Worm (Caenorhabditis elegans) whole organism, L4 larva: ENCODE data around the gene nlp-51.

ENCODE experiments used
- D1046.2 ChIP-seq: fragments of 200-800 bp; sonication (Bioruptor generic); IDR thresholded peaks from 2 replicates; pipeline ENCODE4 v1.3.6; 2022; ENCODE audit warnings: missing genetic modification characterization, missing compliant biosample characterization
- F10B5.3 ChIP-seq: sonication (generic microtip); optimal IDR thresholded peaks from 2 replicates; lab custom pipeline; 2016; ENCODE audit warnings: mild to moderate bottlenecking, missing genetic modification characterization, missing compliant biosample characterization
- F26F4.8 ChIP-seq: fragments of 200-800 bp; sonication (Bioruptor generic); conservative IDR thresholded peaks from 2 replicates; pipeline ENCODE4 v1.3.6; 2022; ENCODE audit warnings: missing genetic modification characterization, missing compliant biosample characterization
- T20F7.1 ChIP-seq: fragments of 200-800 bp; sonication (Bioruptor generic); optimal IDR thresholded peaks from 2 replicates; lab custom pipeline; 2018; ENCODE audit warnings: mild to moderate bottlenecking, missing genetic modification characterization, missing compliant biosample characterization
- T26A8.4 ChIP-seq: fragments of 200-800 bp; sonication (Bioruptor generic); IDR thresholded peaks from 2 replicates; pipeline ENCODE4 v1.3.6; 2022; ENCODE audit warnings: missing genetic modification characterization, missing compliant biosample characterization
- Y48G9A.11 ChIP-seq: fragments of 200-800 bp; sonication (Bioruptor generic); IDR thresholded peaks from 2 replicates; pipeline ENCODE4 v1.3.6; 2022; ENCODE audit warnings: missing genetic modification reagents, missing genetic modification characterization, missing compliant biosample characterization
- Y5F2A.4 ChIP-seq: fragments of 200-800 bp; sonication (Bioruptor generic); optimal IDR thresholded peaks from 2 replicates; lab custom pipeline; 2018; ENCODE audit warnings: mild to moderate bottlenecking, missing genetic modification characterization, missing compliant biosample characterization
- ZK546.5 ChIP-seq, 2 experiments: sonication (generic microtip); optimal IDR thresholded peaks; 2 replicates each; lab custom pipeline; 2017; ENCODE audit warnings: missing biosample characterization in 2 of 2, missing genetic modification characterization in 2 of 2
- arid-1 ChIP-seq: fragments of 200-800 bp; sonication (Bioruptor generic); conservative IDR thresholded peaks from 2 replicates; pipeline ENCODE4 v1.3.6; 2022; ENCODE audit warnings: missing genetic modification reagents, missing genetic modification characterization, missing compliant biosample characterization
- ceh-32 ChIP-seq: sonication (generic microtip); optimal IDR thresholded peaks from 2 replicates; lab custom pipeline; 2016; ENCODE audit warnings: mild to moderate bottlenecking, missing genetic modification characterization, missing compliant biosample characterization; ENCODE audit not compliant: poor library complexity
- ceh-44 ChIP-seq: fragments of 200-800 bp; sonication (Bioruptor generic); IDR thresholded peaks from 2 replicates; pipeline ENCODE4 v1.3.6; 2022; ENCODE audit warnings: missing genetic modification reagents, missing genetic modification characterization, missing compliant biosample characterization
- ceh-82 ChIP-seq: sonication (generic microtip); optimal IDR thresholded peaks from 2 replicates; lab custom pipeline; 2017; ENCODE audit warnings: missing biosample characterization, missing genetic modification characterization
- daf-16 ChIP-seq, 3 experiments: sonication (generic microtip); optimal IDR thresholded peaks; 2 replicates each; lab custom pipeline; 2016 to 2017; ENCODE audit warnings: missing genetic modification characterization in 3 of 3, missing genetic modification reagents in 3 of 3, mild to moderate bottlenecking in 2 of 3, missing compliant biosample characterization in 2 of 3, missing biosample characterization in 1 of 3, moderate library complexity in 1 of 3
- dmd-6 ChIP-seq: fragments of 200-800 bp; sonication (Bioruptor generic); IDR thresholded peaks from 2 replicates; pipeline ENCODE4 v1.3.6; 2022; ENCODE audit warnings: missing genetic modification reagents, missing genetic modification characterization, missing compliant biosample characterization
- dmd-8 ChIP-seq: fragments of 200-800 bp; sonication (Bioruptor generic); IDR thresholded peaks from 2 replicates; pipeline ENCODE4 v1.3.6; 2022; ENCODE audit warnings: missing genetic modification characterization, missing compliant biosample characterization
- dmd-9 ChIP-seq: fragments of 200-800 bp; sonication (Bioruptor generic); IDR thresholded peaks from 2 replicates; pipeline ENCODE4 v1.3.6; 2022; ENCODE audit warnings: missing genetic modification reagents, missing genetic modification characterization, missing compliant biosample characterization
- duxl-1 ChIP-seq: sonication (generic microtip); optimal IDR thresholded peaks from 2 replicates; lab custom pipeline; 2016; ENCODE audit warnings: mild to moderate bottlenecking, missing genetic modification characterization, moderate library complexity, missing compliant biosample characterization; ENCODE audit not compliant: poor library complexity
- egl-43 ChIP-seq: fragments of 200-800 bp; sonication (Bioruptor generic); IDR thresholded peaks from 2 replicates; pipeline ENCODE4 v1.3.6; 2022; ENCODE audit warnings: missing genetic modification reagents, missing genetic modification characterization, missing compliant biosample characterization
- fos-1 ChIP-seq: fragments of 150-350 bp; optimal IDR thresholded peaks from 2 replicates; lab custom pipeline; 2014; ENCODE audit warnings: missing biosample characterization, missing genetic modification characterization
- gei-8 ChIP-seq: fragments of 200-800 bp; sonication (Bioruptor generic); optimal IDR thresholded peaks from 2 replicates; lab custom pipeline; 2018; ENCODE audit warnings: mild to moderate bottlenecking, missing genetic modification characterization, missing compliant biosample characterization
- hlh-30 ChIP-seq: sonication (generic microtip); optimal IDR thresholded peaks from 2 replicates; lab custom pipeline; 2017; ENCODE audit warnings: antibody characterized with exemption, mild to moderate bottlenecking, missing genetic modification characterization, missing compliant biosample characterization; ENCODE audit not compliant: insufficient read depth
- hmg-1.1 ChIP-seq: fragments of 200-800 bp; sonication (Bioruptor generic); IDR thresholded peaks from 2 replicates; pipeline ENCODE4 v1.3.6; 2022; ENCODE audit warnings: missing genetic modification reagents, missing genetic modification characterization, missing compliant biosample characterization
- jun-1 ChIP-seq: fragments of 150-350 bp; optimal IDR thresholded peaks from 2 replicates; lab custom pipeline; 2014; ENCODE audit warnings: missing biosample characterization, missing genetic modification reagents, missing genetic modification characterization
- lin-1 ChIP-seq: fragments of 200-800 bp; sonication (Bioruptor generic); IDR thresholded peaks from 2 replicates; pipeline ENCODE4 v1.3.6; 2022; ENCODE audit warnings: missing genetic modification reagents, missing genetic modification characterization, missing compliant biosample characterization
- lin-29 ChIP-seq: fragments of 200-800 bp; sonication (Bioruptor generic); IDR thresholded peaks from 2 replicates; pipeline ENCODE4 v1.3.6; 2022; ENCODE audit warnings: missing genetic modification reagents, missing genetic modification characterization, missing compliant biosample characterization
- lin-38 ChIP-seq: fragments of 200-800 bp; sonication (Bioruptor generic); IDR thresholded peaks from 2 replicates; pipeline ENCODE4 v1.3.6; 2022; ENCODE audit warnings: missing genetic modification reagents, missing genetic modification characterization, missing compliant biosample characterization
- lir-3 ChIP-seq: sonication (generic microtip); optimal IDR thresholded peaks from 2 replicates; lab custom pipeline; 2016; ENCODE audit warnings: mild to moderate bottlenecking, missing genetic modification characterization, missing compliant biosample characterization
- lsy-2 ChIP-seq, 2 experiments: fragments of 150-350 bp in 1 of 2; sonication (generic microtip) in 1 of 2; optimal IDR thresholded peaks; 2 replicates each; lab custom pipeline; 2014 to 2017; ENCODE audit warnings: missing biosample characterization in 2 of 2, missing genetic modification characterization in 2 of 2
- madf-9 ChIP-seq: fragments of 200-800 bp; sonication (Bioruptor generic); conservative IDR thresholded peaks from 2 replicates; pipeline ENCODE4 v1.3.6; 2022; ENCODE audit warnings: missing genetic modification reagents, missing genetic modification characterization, missing compliant biosample characterization
- mdl-1 ChIP-seq, 2 experiments: fragments of 150-350 bp in 1 of 2; sonication (generic microtip) in 1 of 2; optimal IDR thresholded peaks; 2 replicates each; lab custom pipeline; 2014 to 2017; ENCODE audit warnings: missing biosample characterization in 2 of 2, missing genetic modification characterization in 2 of 2
- mes-2 ChIP-seq: sonication (generic microtip); optimal IDR thresholded peaks from 2 replicates; lab custom pipeline; 2016; ENCODE audit warnings: missing genotype, mild to moderate bottlenecking, missing genetic modification characterization, missing compliant biosample characterization; ENCODE audit not compliant: poor library complexity, severe bottlenecking
- mxl-2 ChIP-seq: fragments of 200-800 bp; sonication (Bioruptor generic); conservative IDR thresholded peaks from 2 replicates; pipeline ENCODE4 v1.3.6; 2022; ENCODE audit warnings: missing genetic modification reagents, missing genetic modification characterization, missing compliant biosample characterization
- nhr-10 ChIP-seq: fragments of 150-350 bp; optimal IDR thresholded peaks from 2 replicates; lab custom pipeline; 2014; ENCODE audit warnings: missing biosample characterization, missing genetic modification characterization
- nhr-111 ChIP-seq: fragments of 200-800 bp; sonication (Bioruptor generic); optimal IDR thresholded peaks from 2 replicates; lab custom pipeline; 2018; ENCODE audit warnings: mild to moderate bottlenecking, missing genetic modification characterization, missing compliant biosample characterization
- nhr-237 ChIP-seq: sonication (generic microtip); optimal IDR thresholded peaks from 2 replicates; lab custom pipeline; 2017; ENCODE audit warnings: missing biosample characterization, missing genetic modification characterization
- nhr-6 ChIP-seq: fragments of 150-350 bp; optimal IDR thresholded peaks from 2 replicates; lab custom pipeline; 2014; ENCODE audit warnings: missing biosample characterization, missing genetic modification characterization
- nhr-77 ChIP-seq: fragments of 150-350 bp; optimal IDR thresholded peaks from 2 replicates; lab custom pipeline; 2014; ENCODE audit warnings: missing biosample characterization, missing genetic modification characterization
- pha-4 ChIP-seq, 2 experiments: fragments of 150-350 bp in 1 of 2; fragments of 200-800 bp in 1 of 2; sonication (Bioruptor generic) in 1 of 2; IDR thresholded peaks in 1 of 2; optimal IDR thresholded peaks in 1 of 2; 2 replicates each; pipeline versions ENCODE4 v1.3.6 to Lab custom; 2014 to 2022; ENCODE audit warnings: missing genetic modification characterization in 2 of 2, missing genetic modification reagents in 2 of 2, missing biosample characterization in 1 of 2, missing compliant biosample characterization in 1 of 2
- set-16 ChIP-seq: fragments of 200-800 bp; sonication (Bioruptor generic); IDR thresholded peaks from 2 replicates; pipeline ENCODE4 v1.3.6; 2022; ENCODE audit warnings: missing genetic modification reagents, missing genetic modification characterization, missing compliant biosample characterization
- skn-1 ChIP-seq: fragments of 150-350 bp; optimal IDR thresholded peaks from 2 replicates; lab custom pipeline; 2014; ENCODE audit warnings: missing biosample characterization, missing genetic modification characterization
- snpc-4 ChIP-seq: fragments of 150-350 bp; optimal IDR thresholded peaks from 2 replicates; lab custom pipeline; 2014; ENCODE audit warnings: missing biosample characterization, missing genetic modification characterization
- spr-1 ChIP-seq: sonication (generic microtip); optimal IDR thresholded peaks from 2 replicates; lab custom pipeline; 2016; ENCODE audit warnings: mild to moderate bottlenecking, missing genetic modification characterization, missing compliant biosample characterization
- tra-1 ChIP-seq: fragments of 200-800 bp; sonication (Bioruptor generic); IDR thresholded peaks from 2 replicates; pipeline ENCODE4 v1.3.6; 2022; ENCODE audit warnings: missing genetic modification reagents, missing genetic modification characterization, missing compliant biosample characterization
- unc-130 ChIP-seq: sonication (generic microtip); optimal IDR thresholded peaks from 2 replicates; lab custom pipeline; 2016; ENCODE audit warnings: missing genetic modification reagents, missing genetic modification characterization, missing compliant biosample characterization
- unc-39 ChIP-seq: sonication (generic microtip); optimal IDR thresholded peaks from 2 replicates; lab custom pipeline; 2017; ENCODE audit warnings: missing biosample characterization, missing genetic modification characterization
- vab-7 ChIP-seq: fragments of 200-800 bp; sonication (Bioruptor generic); IDR thresholded peaks from 2 replicates; pipeline ENCODE4 v1.3.6; 2022; ENCODE audit warnings: missing genetic modification reagents, missing genetic modification characterization, missing compliant biosample characterization
- zfp-3 ChIP-seq: fragments of 200-800 bp; sonication (Bioruptor generic); conservative IDR thresholded peaks from 2 replicates; pipeline ENCODE4 v1.3.6; 2022; ENCODE audit warnings: missing genetic modification reagents, missing genetic modification characterization, missing compliant biosample characterization
- ztf-11 ChIP-seq: fragments of 150-350 bp; optimal IDR thresholded peaks from 2 replicates; lab custom pipeline; 2014; ENCODE audit warnings: missing biosample characterization, missing genetic modification characterization
- ztf-7 ChIP-seq: fragments of 150-350 bp; optimal IDR thresholded peaks from 2 replicates; lab custom pipeline; 2014; ENCODE audit warnings: missing biosample characterization, missing genetic modification characterization

nlp-51 gene

ce11 chrII:11345570-11346029 lies 26.1 kb upstream of the nlp-51 start, which contains the start of gene nduf-11 (continued):
- TF ChIP-seq snpc-4 (tag; lab: Kevin White, UChicago) = no peak
- TF ChIP-seq mxl-2 = no peak
- TF ChIP-seq set-16 = no peak
- TF ChIP-seq fos-1 (tag; lab: Kevin White, UChicago) = no peak
- peak; percentile 75 for TF ChIP-seq nhr-6 (tag; lab: Kevin White, UChicago)
- peak; percentile 49 for TF ChIP-seq F10B5.3
- TF ChIP-seq nhr-77 (tag; lab: Kevin White, UChicago) = peak; percentile 76
- peak; percentile 85 for TF ChIP-seq hlh-30 (tag; lab: Kevin White, UChicago)
- TF ChIP-seq jun-1 (tag; lab: Kevin White, UChicago) = no peak
- TF ChIP-seq dmd-6 (GFP tag; lab: Robert Waterston, UW) = peak; percentile 63
- TF ChIP-seq mes-2 (tag; lab: Kevin White, UChicago) = peak; percentile 86
- peak; percentile 90 for TF ChIP-seq lin-38
- TF ChIP-seq daf-16 (GFP tag; optimal IDR thresholded peaks at IDR 0.05; lab: Kevin White, UChicago) = peak in 1 of 2 experiments; percentile 57
- peak; percentile 63 for TF ChIP-seq daf-16 (tag; optimal IDR thresholded peaks at IDR 0.05; lab: Kevin White, UChicago)
- TF ChIP-seq ceh-82 (tag; lab: Kevin White, UChicago) = no peak
- TF ChIP-seq hmg-1.1 (GFP tag; lab: Robert Waterston, UW) = peak; percentile 61
- no peak for TF ChIP-seq D1046.2
- peak; percentile 48 for TF ChIP-seq ztf-7
- peak; percentile 58; the same call in 1 of the 2 replicates for TF ChIP-seq zfp-3 (GFP tag; lab: Robert Waterston, UW)
- TF ChIP-seq T26A8.4 (GFP tag; lab: Robert Waterston, UW) = peak; percentile 80
- TF ChIP-seq arid-1 (GFP tag; lab: Robert Waterston, UW) = no peak
- TF ChIP-seq F26F4.8 (GFP tag; lab: Robert Waterston, UW) = no peak
- peak; percentile 6 to 92 for TF ChIP-seq lsy-2 (tag; optimal IDR thresholded peaks at IDR 0.05; lab: Kevin White, UChicago)
- TF ChIP-seq ceh-32 = no peak
- TF ChIP-seq duxl-1 (tag; lab: Kevin White, UChicago) = peak; percentile 55
- no peak for TF ChIP-seq Y5F2A.4 (GFP tag; lab: Kevin White, UChicago)
- peak in 1 of 2 experiments; percentile 19 for TF ChIP-seq mdl-1 (tag; optimal IDR thresholded peaks at IDR 0.05; lab: Kevin White, UChicago)
- no peak for TF ChIP-seq gei-8 (GFP tag; lab: Kevin White, UChicago)
- TF ChIP-seq vab-7 = no peak
- TF ChIP-seq lir-3 (tag; lab: Kevin White, UChicago) = no peak
- TF ChIP-seq skn-1 (tag; lab: Kevin White, UChicago) = no peak
- TF ChIP-seq ZK546.5 (tag; optimal IDR thresholded peaks at IDR 0.05; lab: Kevin White, UChicago) = no peak
- no peak for TF ChIP-seq dmd-9 (GFP tag; lab: Robert Waterston, UW)
- no peak for TF ChIP-seq lin-1 (GFP tag; lab: Robert Waterston, UW)
- no peak for TF ChIP-seq nhr-237 (tag; lab: Kevin White, UChicago)
- TF ChIP-seq madf-9 = no peak
- peak; percentile 56 for TF ChIP-seq spr-1
- peak; percentile 77; the same call in 1 of the 2 replicates for TF ChIP-seq pha-4 (GFP tag; IDR thresholded peaks at IDR 0.05; lab: Robert Waterston, UW)
- peak; percentile 64 for TF ChIP-seq pha-4 (tag; optimal IDR thresholded peaks at IDR 0.05; lab: Kevin White, UChicago)
- TF ChIP-seq T20F7.1 (GFP tag; lab: Kevin White, UChicago) = no peak
- no peak for TF ChIP-seq unc-39 (tag; lab: Kevin White, UChicago)
- TF ChIP-seq nhr-10 = no peak
- TF ChIP-seq ztf-11 (tag; lab: Kevin White, UChicago) = no peak
- TF ChIP-seq dmd-8 = no peak
- TF ChIP-seq lin-29 = 0 out of 2 replicates have a peak, but pooled peaks have one; percentile 41
- TF ChIP-seq Y48G9A.11 = no peak
- TF ChIP-seq tra-1 (GFP tag; lab: Robert Waterston, UW) = no peak
- TF ChIP-seq ceh-44 = no peak
- peak; percentile 28 for TF ChIP-seq unc-130 (GFP tag; lab: Kevin White, UChicago)
- TF ChIP-seq nhr-111 = no peak
- 0 out of 2 replicates have a peak, but pooled peaks have one; percentile 3 for TF ChIP-seq egl-43
